Worm (Caenorhabditis elegans): ENCODE measurements around the gene F58G1.8.

The F58G1.8 gene

DNA sequence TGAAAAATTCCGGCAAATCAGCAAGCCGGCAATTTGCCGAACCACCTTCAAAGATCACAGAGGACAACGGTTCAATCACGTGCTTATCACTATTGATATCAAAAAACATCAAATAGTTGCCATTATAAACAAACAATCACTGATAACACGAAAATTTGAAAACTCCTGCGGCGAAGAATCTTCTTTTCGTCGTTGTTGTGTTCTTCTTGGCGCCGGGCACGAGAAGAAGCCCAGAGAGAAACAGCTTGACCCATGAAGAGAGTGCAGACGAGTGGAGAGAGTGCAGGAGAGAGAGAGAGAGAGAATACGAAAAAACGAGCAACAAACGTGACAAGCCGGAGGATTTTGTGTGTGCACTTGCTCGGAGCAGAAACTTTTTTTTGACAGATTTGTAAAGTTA lies 46.8 kb downstream of the F58G1.8 start (continued):
- no peak for TF ChIP-seq ceh-58 (GFP tag; IDR thresholded peaks at IDR 0.05)
- no peak for TF ChIP-seq bed-2 (GFP tag; IDR thresholded peaks at IDR 0.05)
- no peak for TF ChIP-seq F55B11.4 (tag; optimal IDR thresholded peaks at IDR 0.05; ENCODE audit: borderline replicate concordance, insufficient read depth)
- TF ChIP-seq somi-1 (GFP tag; optimal IDR thresholded peaks at IDR 0.05): no peak
- TF ChIP-seq hmg-20 (GFP tag; IDR thresholded peaks at IDR 0.05): no peak
- no peak for TF ChIP-seq hsf-1 (GFP tag; IDR thresholded peaks at IDR 0.05)
- no peak for TF ChIP-seq snpc-4 (GFP tag; optimal IDR thresholded peaks at IDR 0.05)
- peak in 3 of 4 experiments; percentile 8 to 50 (median 17) for TF ChIP-seq snpc-4 (tag; optimal IDR thresholded peaks at IDR 0.05)
- TF ChIP-seq Y56A3A.18 (GFP tag; IDR thresholded peaks at IDR 0.05): no peak
- peak; percentile 62 for TF ChIP-seq tbp1 (GFP tag; optimal IDR thresholded peaks at IDR 0.05)
- TF ChIP-seq fkh-3 (tag; optimal IDR thresholded peaks at IDR 0.05): no peak
- TF ChIP-seq ceh-79 (tag; optimal IDR thresholded peaks at IDR 0.05): no peak
- TF ChIP-seq Y53G8AR.9 (GFP tag; conservative IDR thresholded peaks at IDR 0.05): no peak
- TF ChIP-seq madf-3 (GFP tag; IDR thresholded peaks at IDR 0.05): no peak
- TF ChIP-seq ztf-6 (GFP tag; IDR thresholded peaks at IDR 0.05): no peak
- no peak for TF ChIP-seq F49E8.2 (tag; optimal IDR thresholded peaks at IDR 0.05; ENCODE audit: insufficient read depth)
- no peak for TF ChIP-seq aptf-2 (GFP tag; conservative IDR thresholded peaks at IDR 0.05)
- no peak for TF ChIP-seq nhr-120 (GFP tag; IDR thresholded peaks at IDR 0.05)
- peak; percentile 19 for TF ChIP-seq ceh-27 (GFP tag; optimal IDR thresholded peaks at IDR 0.05)
- TF ChIP-seq attf-3 (GFP tag; conservative IDR thresholded peaks at IDR 0.05): no peak
- no peak for TF ChIP-seq nhr-27 (tag; optimal IDR thresholded peaks at IDR 0.05)
- no peak for TF ChIP-seq F52B5.7 (tag; optimal IDR thresholded peaks at IDR 0.05)
- no peak for TF ChIP-seq cebp-1 (GFP tag; IDR thresholded peaks at IDR 0.05)
- TF ChIP-seq cebp-1 (tag; optimal IDR thresholded peaks at IDR 0.05): peak; percentile 71
- peak; percentile 60 for TF ChIP-seq chd-7 (tag; optimal IDR thresholded peaks at IDR 0.05)
- TF ChIP-seq F39B2.1 (GFP tag; IDR thresholded peaks at IDR 0.05): no peak
- no peak for TF ChIP-seq F37B4.10 (GFP tag; IDR thresholded peaks at IDR 0.05)
- peak; percentile 28 for TF ChIP-seq ama-1 (optimal IDR thresholded peaks at IDR 0.05)
- TF ChIP-seq ama-1 (GFP tag; optimal IDR thresholded peaks at IDR 0.05): no peak
- TF ChIP-seq athp-1 (tag; optimal IDR thresholded peaks at IDR 0.05): no peak
- TF ChIP-seq bed-1 (GFP tag; IDR thresholded peaks at IDR 0.05): no peak
- TF ChIP-seq sdz-38 (tag; optimal IDR thresholded peaks at IDR 0.05): no peak
- TF ChIP-seq lin-54 (GFP tag; optimal IDR thresholded peaks at IDR 0.05): peak; percentile 14
- TF ChIP-seq ztf-22 (GFP tag; optimal IDR thresholded peaks at IDR 0.05): peak; percentile 66
- no peak for TF ChIP-seq him-1 (tag; optimal IDR thresholded peaks at IDR 0.05)
- peak; percentile 29 for TF ChIP-seq nhr-90 (tag; optimal IDR thresholded peaks at IDR 0.05)
- TF ChIP-seq lir-1 (GFP tag; conservative IDR thresholded peaks at IDR 0.05): no peak
- no peak for TF ChIP-seq tbx-9 (tag; optimal IDR thresholded peaks at IDR 0.05; ENCODE audit: borderline replicate concordance)
- TF ChIP-seq zim-3 (tag; optimal IDR thresholded peaks at IDR 0.05): no peak
- TF ChIP-seq ztf-25 (GFP tag; IDR thresholded peaks at IDR 0.05): no peak
- no peak for TF ChIP-seq aptf-3 (GFP tag; IDR thresholded peaks at IDR 0.05)
- TF ChIP-seq C06A6.2 (GFP tag; conservative IDR thresholded peaks at IDR 0.05): no peak
- TF ChIP-seq cebp-2 (GFP tag; IDR thresholded peaks at IDR 0.05): no peak
- peak; percentile 40 for TF ChIP-seq tlf-1 (GFP tag; optimal IDR thresholded peaks at IDR 0.05)
- no peak for TF ChIP-seq madf-8 (GFP tag; conservative IDR thresholded peaks at IDR 0.05)
- TF ChIP-seq rec-8 (tag; optimal IDR thresholded peaks at IDR 0.05): no peak
- peak; percentile 48; the same call in 1 of the 2 replicates for TF ChIP-seq K11D2.4 (GFP tag; IDR thresholded peaks at IDR 0.05)
- peak; percentile 54 for TF ChIP-seq F23B12.7 (tag; optimal IDR thresholded peaks at IDR 0.05; ENCODE audit: insufficient read depth)
- TF ChIP-seq repo-1 (tag; optimal IDR thresholded peaks at IDR 0.05): peak; percentile 24
- no peak for TF ChIP-seq egl-18 (GFP tag; IDR thresholded peaks at IDR 0.05)

Data from whole organism, young adult.